Fruit fly (Drosophila melanogaster) whole organism, wandering third instar larva: ENCODE data around the gene CG32075.

Experiments
- GATAd ChIP-seq: sonication (Bioruptor generic); optimal IDR thresholded peaks from 2 replicates; lab custom pipeline; 2016; ENCODE audit warnings: missing biosample characterization, missing genetic modification characterization
- HLH106 ChIP-seq: fragments of 200-800 bp; optimal IDR thresholded peaks from 3 replicates; lab custom pipeline; 2019; ENCODE audit warnings: missing biosample characterization, mild to moderate bottlenecking, missing genetic modification characterization, moderate library complexity
- Hr78 ChIP-seq: fragments of >200 bp; optimal IDR thresholded peaks from 2 replicates; lab custom pipeline; 2017; ENCODE audit warnings: missing biosample characterization, missing genetic modification characterization
- Jra ChIP-seq: sonication (Bioruptor generic); optimal IDR thresholded peaks from 2 replicates; lab custom pipeline; 2016; ENCODE audit warnings: missing biosample characterization, missing genetic modification characterization
- N ChIP-seq: fragments of >200 bp; optimal IDR thresholded peaks from 2 replicates; lab custom pipeline; 2018; ENCODE audit warnings: missing biosample characterization, missing external identifiers, missing genetic modification characterization
- Sp1 ChIP-seq: fragments of 200-800 bp; sonication (Bioruptor generic); optimal IDR thresholded peaks from 3 replicates; lab custom pipeline; 2019; ENCODE audit warnings: missing biosample characterization, mild to moderate bottlenecking, missing genetic modification characterization, moderate library complexity
- br ChIP-seq: fragments of 200-800 bp; sonication (Bioruptor generic); optimal IDR thresholded peaks from 2 replicates; lab custom pipeline; 2016; ENCODE audit warnings: missing biosample characterization, missing genetic modification characterization
- dmrt93B ChIP-seq: fragments of 200-800 bp; sonication (Bioruptor generic); optimal IDR thresholded peaks from 2 replicates; lab custom pipeline; 2018; ENCODE audit warnings: missing biosample characterization, mild to moderate bottlenecking, missing genetic modification characterization
- fru ChIP-seq: fragments of 200-800 bp; sonication (Bioruptor generic); optimal IDR thresholded peaks from 3 replicates; lab custom pipeline; 2016; ENCODE audit warnings: missing biosample characterization, mild to moderate bottlenecking, missing genetic modification characterization
- h ChIP-seq: fragments of 200-800 bp; sonication (Bioruptor generic); optimal IDR thresholded peaks from 3 replicates; lab custom pipeline; 2016; ENCODE audit warnings: missing biosample characterization, mild to moderate bottlenecking, missing genetic modification characterization
- pan ChIP-seq: fragments of >200 bp; optimal IDR thresholded peaks from 2 replicates; lab custom pipeline; 2017
- psq ChIP-seq: fragments of 200-800 bp; sonication (Bioruptor generic); optimal IDR thresholded peaks from 3 replicates; lab custom pipeline; 2017; ENCODE audit warnings: missing biosample characterization, mild to moderate bottlenecking, missing genetic modification characterization, moderate library complexity

- TF ChIP-seq fru (peak; percentile 85), br (GFP tag; lab: Kevin White, UChicago) (peak; percentile 85), Sp1 (GFP tag; lab: Kevin White, UChicago) (peak; percentile 78), h (GFP tag; lab: Kevin White, UChicago) (peak; percentile 92), N (GFP tag; lab: Kevin White, UChicago) (no peak), psq (peak; percentile 80), Hr78 (no peak), GATAd (peak; percentile 74), Jra (GFP tag; lab: Kevin White, UChicago) (peak; percentile 88), HLH106 (tag; lab: Kevin White, UChicago) (peak; percentile 89), pan (no peak), dmrt93B (GFP tag; lab: Kevin White, UChicago) (no peak)
Observed at dm6 chr3L:11064689-11065088, at the start of gene CG32075, which contains the start of the genes CG45101 and SuUR.
